Worm (Caenorhabditis elegans) whole organism, L2 larva: ENCODE measurements around the gene Y57A10A.13.

Source experiments
- ceh-16 ChIP-seq: fragments of 150-350 bp; optimal IDR thresholded peaks from 2 replicates; lab custom pipeline; 2014; ENCODE audit warnings: missing biosample characterization, missing genetic modification characterization
- dmd-4 ChIP-seq: sonication (generic microtip); optimal IDR thresholded peaks from 2 replicates; lab custom pipeline; 2017; ENCODE audit warnings: missing biosample characterization, missing genetic modification characterization
- egl-27 ChIP-seq: sonication (generic microtip); optimal IDR thresholded peaks from 3 replicates; lab custom pipeline; 2017; ENCODE audit warnings: missing biosample characterization, missing genetic modification reagents, missing genetic modification characterization
- lin-39 ChIP-seq: fragments of 150-350 bp; optimal IDR thresholded peaks from 2 replicates; lab custom pipeline; 2014; ENCODE audit warnings: missing biosample characterization, missing genetic modification reagents, missing genetic modification characterization
- nhr-237 ChIP-seq: fragments of 150-350 bp; optimal IDR thresholded peaks from 2 replicates; lab custom pipeline; 2014; ENCODE audit warnings: missing biosample characterization, missing genetic modification characterization
- nhr-25 ChIP-seq: fragments of 150-350 bp; sonication (generic microtip); optimal IDR thresholded peaks from 3 replicates; lab custom pipeline; 2014; ENCODE audit warnings: missing biosample characterization, missing genetic modification characterization
- nhr-77 ChIP-seq: fragments of 150-350 bp; optimal IDR thresholded peaks from 2 replicates; lab custom pipeline; 2014; ENCODE audit warnings: missing biosample characterization, missing genetic modification characterization
- skn-1 ChIP-seq: sonication (generic microtip); optimal IDR thresholded peaks from 2 replicates; lab custom pipeline; 2017; ENCODE audit warnings: missing biosample characterization, missing genetic modification characterization
- snpc-4 ChIP-seq: fragments of 150-350 bp; optimal IDR thresholded peaks from 2 replicates; lab custom pipeline; 2014; ENCODE audit warnings: missing biosample characterization, missing genetic modification characterization
- unc-62 ChIP-seq: fragments of 150-350 bp; optimal IDR thresholded peaks from 2 replicates; lab custom pipeline; 2014; ENCODE audit warnings: missing biosample characterization, missing genetic modification reagents, missing genetic modification characterization
- ztf-11 ChIP-seq: sonication (generic microtip); optimal IDR thresholded peaks from 2 replicates; lab custom pipeline; 2017; ENCODE audit warnings: missing biosample characterization, missing genetic modification characterization

DNA sequence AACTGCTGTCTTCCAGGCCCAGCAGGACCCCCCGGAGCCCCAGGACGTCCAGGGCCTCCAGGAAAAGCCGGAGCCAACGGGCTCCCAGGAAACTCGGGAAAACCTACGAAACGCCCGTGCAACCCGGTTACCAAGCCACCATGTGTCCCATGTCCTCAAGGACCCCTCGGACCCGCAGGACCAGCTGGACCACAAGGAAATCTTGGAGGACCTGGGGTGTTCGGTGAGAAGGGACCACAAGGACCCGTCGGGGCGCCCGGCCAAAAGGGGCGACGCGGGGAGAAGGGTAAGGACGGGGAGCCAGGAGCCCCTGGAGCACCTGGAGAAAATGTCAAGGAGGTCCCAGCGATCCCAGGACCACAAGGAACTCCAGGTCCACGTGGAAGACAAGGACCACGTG, 9.3 kb downstream of the Y57A10A.13 start:
- no peak for TF ChIP-seq nhr-25 (tag; lab: Kevin White, UChicago)
- no peak for TF ChIP-seq ztf-11
- no peak for TF ChIP-seq unc-62
- TF ChIP-seq dmd-4, result no peak
- TF ChIP-seq nhr-77 (tag; lab: Kevin White, UChicago), result no peak
- TF ChIP-seq nhr-237, result no peak
- TF ChIP-seq ceh-16, result no peak
- TF ChIP-seq lin-39 (tag; lab: Kevin White, UChicago), result no peak
- no peak for TF ChIP-seq snpc-4
- TF ChIP-seq egl-27 (tag; lab: Kevin White, UChicago), result no peak
- no peak for TF ChIP-seq skn-1 (tag; lab: Kevin White, UChicago)
